Fruit fly (Drosophila melanogaster) whole organism, pupa: ENCODE data around the gene CG43407.

Experiments
- CG10348 ChIP-seq: fragments of 200-800 bp; sonication (Bioruptor generic); IDR thresholded peaks from 2 replicates; pipeline ENCODE4 v1.3.6; 2022; ENCODE audit warnings: missing biosample characterization, missing genetic modification characterization
- CG12605 ChIP-seq: fragments of 200-800 bp; sonication (Bioruptor generic); IDR thresholded peaks from 2 replicates; pipeline ENCODE4 v1.3.6; 2022; ENCODE audit warnings: missing biosample characterization, missing genetic modification characterization
- CG13204 ChIP-seq: fragments of 200-800 bp; sonication (Bioruptor generic); optimal IDR thresholded peaks from 2 replicates; lab custom pipeline; 2018; ENCODE audit warnings: missing biosample characterization, mild to moderate bottlenecking, missing genetic modification characterization, moderate library complexity
- CG14655 ChIP-seq: fragments of 200-800 bp; sonication (Bioruptor generic); optimal IDR thresholded peaks from 3 replicates; lab custom pipeline; 2017; ENCODE audit warnings: mild to moderate bottlenecking, missing biosample characterization, missing genetic modification reagents, missing genetic modification characterization
- CG32121 ChIP-seq: fragments of 200-800 bp; sonication (Bioruptor generic); IDR thresholded peaks from 2 replicates; pipeline ENCODE4 v1.3.6; 2022; ENCODE audit warnings: missing biosample characterization, missing genetic modification characterization
- CG34367 ChIP-seq: fragments of 200-800 bp; sonication (Bioruptor generic); optimal IDR thresholded peaks from 2 replicates; lab custom pipeline; 2018; ENCODE audit warnings: missing biosample characterization, mild to moderate bottlenecking, missing genetic modification characterization
- CG8301 ChIP-seq: fragments of 200-800 bp; sonication (Bioruptor generic); optimal IDR thresholded peaks from 2 replicates; lab custom pipeline; 2018; ENCODE audit warnings: missing biosample characterization, mild to moderate bottlenecking, missing genetic modification characterization
- CG9948 ChIP-seq: fragments of 200-800 bp; sonication (Bioruptor generic); optimal IDR thresholded peaks from 2 replicates; lab custom pipeline; 2018; ENCODE audit warnings: missing biosample characterization, mild to moderate bottlenecking, missing genetic modification characterization, moderate library complexity
- D1 ChIP-seq: fragments of 200-800 bp; sonication (Bioruptor generic); optimal IDR thresholded peaks from 2 replicates; lab custom pipeline; 2018; ENCODE audit warnings: missing biosample characterization, mild to moderate bottlenecking, missing genetic modification characterization, moderate library complexity
- EcR ChIP-seq: fragments of 200-800 bp; sonication (Bioruptor generic); optimal IDR thresholded peaks from 3 replicates; lab custom pipeline; 2019; ENCODE audit warnings: missing biosample characterization, missing genetic modification characterization, mild to moderate bottlenecking, moderate library complexity, missing genetic modification reagents
- Pif1B ChIP-seq: fragments of 200-800 bp; sonication (Bioruptor generic); optimal IDR thresholded peaks from 3 replicates; lab custom pipeline; 2016; ENCODE audit warnings: missing biosample characterization, missing genetic modification characterization
- Snoo ChIP-seq: fragments of 200-800 bp; sonication (Bioruptor generic); optimal IDR thresholded peaks from 3 replicates; lab custom pipeline; 2017; ENCODE audit warnings: missing biosample characterization, mild to moderate bottlenecking, missing genetic modification characterization, inconsistent platforms
- gl ChIP-seq: fragments of 200-800 bp; sonication (Bioruptor generic); optimal IDR thresholded peaks from 2 replicates; lab custom pipeline; 2018; ENCODE audit warnings: missing biosample characterization, mild to moderate bottlenecking, missing genetic modification characterization
- rn ChIP-seq: fragments of 200-800 bp; sonication (Bioruptor generic); IDR thresholded peaks from 2 replicates; pipeline ENCODE4 v1.3.6; 2022; ENCODE audit warnings: missing biosample characterization, missing genetic modification characterization

DNA sequence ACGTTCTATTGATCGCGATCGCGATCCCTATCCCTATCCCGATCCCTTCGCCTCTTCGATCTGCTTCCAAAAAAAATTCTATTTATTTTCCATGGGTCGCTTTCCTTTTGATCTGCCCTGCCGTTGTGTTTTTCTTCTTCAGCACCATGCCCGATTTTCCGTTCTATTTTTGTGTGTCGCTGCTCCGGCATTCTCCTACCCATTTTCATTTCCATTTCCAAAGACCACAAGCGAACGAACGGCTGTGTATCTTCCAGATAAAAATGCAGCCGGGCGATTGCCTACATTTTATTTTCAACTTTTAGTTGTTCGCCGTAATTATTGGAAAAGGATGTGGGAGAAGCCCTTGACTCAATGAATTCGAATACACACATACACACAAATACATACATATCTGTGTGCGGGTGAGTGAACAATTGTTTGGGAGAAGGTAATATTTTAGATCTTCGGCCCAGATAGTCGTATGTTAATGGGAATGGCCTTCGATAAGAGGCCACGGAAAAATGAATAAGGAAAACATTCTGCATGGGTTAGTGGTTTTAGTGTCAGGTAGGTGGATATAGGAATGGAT is 9.6 kb downstream of the CG43407 start:
- TF ChIP-seq CG12605 (GFP tag; lab: Robert Waterston, UW) = no peak
- TF ChIP-seq rn (GFP tag; lab: Robert Waterston, UW) = no peak
- TF ChIP-seq CG10348 (GFP tag; lab: Robert Waterston, UW) = no peak
- no peak for TF ChIP-seq EcR (GFP tag; lab: Kevin White, UChicago)
- TF ChIP-seq Snoo (tag; lab: Kevin White, UChicago) = no peak
- TF ChIP-seq D1 (tag; lab: Kevin White, UChicago) = no peak
- no peak for TF ChIP-seq CG14655 (GFP tag; lab: Kevin White, UChicago)
- no peak for TF ChIP-seq CG9948 (tag; lab: Kevin White, UChicago)
- TF ChIP-seq gl (tag; lab: Kevin White, UChicago) = no peak
- TF ChIP-seq CG13204 (GFP tag; lab: Kevin White, UChicago) = no peak
- no peak for TF ChIP-seq CG34367 (tag; lab: Kevin White, UChicago)
- TF ChIP-seq CG32121 (GFP tag; lab: Robert Waterston, UW) = no peak
- TF ChIP-seq CG8301 = no peak
- TF ChIP-seq Pif1B (GFP tag; lab: Kevin White, UChicago) = no peak
